Worm (Caenorhabditis elegans): ENCODE results near the gene srj-27.
A peak's percentile ranks its signal among the peaks of the same experiment; 100 is the strongest.

The srj-27 gene

DNA sequence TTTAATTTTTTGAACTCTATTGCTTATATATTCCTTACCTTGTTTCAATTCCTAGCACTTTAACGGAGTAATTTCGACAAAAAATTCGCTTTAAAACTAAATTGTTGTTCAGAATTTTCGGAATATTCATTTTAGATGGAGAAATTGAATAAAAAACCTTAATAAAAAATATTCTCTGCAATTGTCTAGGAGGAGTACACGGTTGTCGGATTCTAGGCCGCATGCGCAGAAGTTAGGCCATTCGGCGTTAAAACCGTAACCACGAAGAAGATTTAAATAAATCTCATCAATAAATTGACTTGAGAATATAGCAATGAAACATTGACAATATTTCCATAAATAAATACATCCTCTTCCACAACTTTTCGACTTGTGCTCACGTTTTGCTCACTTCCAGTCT, 45.0 kb downstream of the srj-27 start, which contains the start of the genes C01G10.10 and C01G10.9 (continued):
- TF ChIP-seq dpl-1 (GFP tag; optimal IDR thresholded peaks at IDR 0.05) = peak; percentile 45 to 67 (median 56)
- TF ChIP-seq nhr-90 (tag; optimal IDR thresholded peaks at IDR 0.05; ENCODE audit: poor library complexity) = peak; percentile 92
- no peak for TF ChIP-seq zag-1 (tag; optimal IDR thresholded peaks at IDR 0.05)
- peak; percentile 46; the same call in 1 of the 2 replicates for TF ChIP-seq isw-1 (GFP tag; IDR thresholded peaks at IDR 0.05)
- TF ChIP-seq alr-1 (tag; optimal IDR thresholded peaks at IDR 0.05; ENCODE audit: borderline replicate concordance) = no peak
- no peak for TF ChIP-seq C34B4.2 (tag; optimal IDR thresholded peaks at IDR 0.05)
- peak; percentile 53 for TF ChIP-seq fkh-8 (tag; optimal IDR thresholded peaks at IDR 0.05)
- TF ChIP-seq xbp-1 (tag; optimal IDR thresholded peaks at IDR 0.05) = peak; percentile 77
- TF ChIP-seq mep-1 (tag; optimal IDR thresholded peaks at IDR 0.05) = peak; percentile 79
- peak; percentile 97 for TF ChIP-seq rnt-1 (tag; optimal IDR thresholded peaks at IDR 0.05)
- peak; percentile 73 for TF ChIP-seq nhr-19 (GFP tag; conservative IDR thresholded peaks at IDR 0.05)
- TF ChIP-seq elt-3 (tag; optimal IDR thresholded peaks at IDR 0.05) = peak in 1 of 6 experiments; percentile 60
- TF ChIP-seq sptf-1 (tag; optimal IDR thresholded peaks at IDR 0.05) = no peak
- peak; percentile 40 to 68 for TF ChIP-seq efl-1 (optimal IDR thresholded peaks at IDR 0.05)
- peak; percentile 52 to 95 for TF ChIP-seq efl-1 (GFP tag; optimal IDR thresholded peaks at IDR 0.05 in 1 of 2)
- peak; percentile 96 for TF ChIP-seq lir-3 (tag; optimal IDR thresholded peaks at IDR 0.05; ENCODE audit: poor library complexity)
- TF ChIP-seq ceh-8 (GFP tag; optimal IDR thresholded peaks at IDR 0.05) = no peak
- TF ChIP-seq C04F5.9 (tag; optimal IDR thresholded peaks at IDR 0.05) = peak; percentile 83
- peak; percentile 68 to 70 for TF ChIP-seq lsy-2 (tag; optimal IDR thresholded peaks at IDR 0.05)
- no peak for TF ChIP-seq aly-2 (tag; optimal IDR thresholded peaks at IDR 0.05)
- no peak for TF ChIP-seq ztf-4 (tag; optimal IDR thresholded peaks at IDR 0.05)
- TF ChIP-seq ztf-11 (tag; optimal IDR thresholded peaks at IDR 0.05) = peak in 1 of 2 experiments; percentile 95
- TF ChIP-seq blmp-1 (tag; optimal IDR thresholded peaks at IDR 0.05) = peak; percentile 51
- peak; percentile 85 for TF ChIP-seq nhr-20 (tag; optimal IDR thresholded peaks at IDR 0.05)
- TF ChIP-seq sup-37 (GFP tag; optimal IDR thresholded peaks at IDR 0.05) = no peak
- peak; percentile 87 for TF ChIP-seq tbx-2 (tag; optimal IDR thresholded peaks at IDR 0.05)
- peak; percentile 87 for TF ChIP-seq nhr-71 (tag; optimal IDR thresholded peaks at IDR 0.05)
- peak; percentile 92 for TF ChIP-seq ceh-90 (tag; optimal IDR thresholded peaks at IDR 0.05)
- TF ChIP-seq ces-1 (GFP tag; optimal IDR thresholded peaks at IDR 0.05) = no peak
- TF ChIP-seq unc-62 (GFP tag; optimal IDR thresholded peaks at IDR 0.05) = no peak
- peak; percentile 69 for TF ChIP-seq lin-14 (GFP tag; optimal IDR thresholded peaks at IDR 0.05)
- TF ChIP-seq elt-2 (tag; optimal IDR thresholded peaks at IDR 0.05) = peak; percentile 67

DNA sequence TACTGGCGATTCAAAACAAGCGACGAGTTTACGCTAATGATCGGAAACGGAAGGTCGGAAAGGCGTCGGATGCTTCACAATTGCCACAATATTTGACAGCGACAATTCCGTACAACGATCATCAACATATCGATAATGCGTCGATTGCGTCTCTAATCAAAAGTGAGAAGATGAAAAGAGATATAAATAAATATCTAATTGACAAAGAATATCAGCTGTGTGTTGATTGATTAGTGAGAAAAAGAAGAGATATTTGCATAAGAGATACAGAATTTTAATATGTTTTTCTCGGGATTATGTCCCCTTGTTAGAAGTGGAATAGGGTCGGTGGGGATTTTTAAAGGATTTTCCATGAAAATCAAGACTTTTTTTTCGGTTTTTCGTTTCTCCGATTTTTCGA, 48.8 kb downstream of the srj-27 start:
- TF ChIP-seq dsc-1 (tag; optimal IDR thresholded peaks at IDR 0.05) (peak; percentile 64), blmp-1 (tag; optimal IDR thresholded peaks at IDR 0.05) (peak; percentile 66), hlh-4 (tag; optimal IDR thresholded peaks at IDR 0.05) (no peak)

All from whole organism, L1 larva.